Fruit fly (Drosophila melanogaster): ENCODE measurements around the gene CG32485.

Gene CG32485

DNA sequence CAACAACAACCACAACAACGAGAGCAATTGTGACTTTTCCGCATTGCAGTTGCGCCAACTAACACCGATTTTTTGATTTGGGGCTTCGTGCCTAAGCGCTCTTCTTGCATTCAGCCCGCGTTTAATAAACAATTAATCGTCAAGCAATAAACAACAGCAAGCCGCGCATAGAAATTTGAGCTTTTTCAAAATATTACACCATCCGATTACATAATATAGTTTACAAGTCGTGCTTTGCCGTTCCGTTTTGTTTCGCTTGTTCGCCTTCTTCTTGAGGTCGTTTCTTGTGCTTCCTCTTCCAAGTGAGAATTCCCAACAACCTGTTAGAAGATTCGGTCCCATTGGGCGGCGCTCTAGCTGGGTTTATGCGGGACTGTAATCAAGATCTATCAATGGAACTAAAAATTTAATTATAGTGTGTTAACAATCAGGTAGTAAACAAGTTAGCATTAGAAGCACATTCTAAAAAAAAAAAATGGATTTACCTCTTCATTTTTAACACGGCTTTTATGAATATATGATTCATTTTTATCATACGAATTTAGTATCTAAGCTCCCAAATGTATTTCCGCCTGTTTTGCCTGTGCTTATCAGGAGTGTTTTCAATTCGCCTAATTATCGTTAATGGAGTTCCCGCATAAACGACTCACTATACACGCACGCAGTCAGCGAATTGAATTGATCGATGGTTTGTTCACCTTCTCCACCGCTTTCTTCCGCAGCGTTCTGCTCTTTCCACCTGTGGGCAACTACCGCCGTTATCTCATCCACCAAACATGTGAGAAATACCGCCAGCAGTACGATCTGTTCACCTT is 14.1 kb upstream of the CG32485 start:
- TF ChIP-seq dysf (GFP tag; IDR thresholded peaks at IDR 0.05) (peak; percentile 82; the same call in 2 of the 3 replicates), H15 (GFP tag; IDR thresholded peaks at IDR 0.05) (peak; percentile 6; the same call in 1 of the 3 replicates), NFAT (GFP tag; IDR thresholded peaks at IDR 0.05) (peak; percentile 48; the same call in 1 of the 2 replicates), NC2α (GFP tag; optimal IDR thresholded peaks at IDR 0.05) (peak; percentile 27), tap (tag; optimal IDR thresholded peaks at IDR 0.05) (peak; percentile 49), insv (GFP tag; optimal IDR thresholded peaks at IDR 0.05) (peak in 1 of 2 experiments; percentile 60), CG11723 (GFP tag; optimal IDR thresholded peaks at IDR 0.05) (peak; percentile 77), CG18011 (GFP tag; optimal IDR thresholded peaks at IDR 0.05) (peak; percentile 60), ATbp (GFP tag; optimal IDR thresholded peaks at IDR 0.05) (peak; percentile 75), da (GFP tag; optimal IDR thresholded peaks at IDR 0.05) (peak; percentile 14), kay (GFP tag; optimal IDR thresholded peaks at IDR 0.05) (peak; percentile 60), CG3163 (GFP tag; optimal IDR thresholded peaks at IDR 0.05) (peak; percentile 42), Bgb (GFP tag; IDR thresholded peaks at IDR 0.05; ENCODE audit: partially characterized antibody) (no peak), fd64A (GFP tag; optimal IDR thresholded peaks at IDR 0.05) (peak; percentile 65), Chrac-16 (GFP tag; optimal IDR thresholded peaks at IDR 0.05) (peak; percentile 61), lola (GFP tag; optimal IDR thresholded peaks at IDR 0.05) (peak in 1 of 3 experiments; percentile 90), hth (optimal IDR thresholded peaks at IDR 0.05) (no peak), ro (GFP tag; IDR thresholded peaks at IDR 0.05) (0 out of 2 replicates have a peak, but pooled peaks have one; percentile 8), scrt (GFP tag; optimal IDR thresholded peaks at IDR 0.05) (peak; percentile 86), CTCF (GFP tag; optimal IDR thresholded peaks at IDR 0.05) (peak; percentile 27), Asciz (GFP tag; optimal IDR thresholded peaks at IDR 0.05) (peak; percentile 79), CG4854 (GFP tag; optimal IDR thresholded peaks at IDR 0.05) (peak; percentile 67), unpg (GFP tag; optimal IDR thresholded peaks at IDR 0.05) (peak; percentile 91), Usf (GFP tag; optimal IDR thresholded peaks at IDR 0.05) (peak; percentile 67), dati (GFP tag; IDR thresholded peaks at IDR 0.05) (no peak), CG17802 (tag; optimal IDR thresholded peaks at IDR 0.05) (peak; percentile 51), Antp (GFP tag; optimal IDR thresholded peaks at IDR 0.05) (peak; percentile 31), CG5953 (GFP tag; IDR thresholded peaks at IDR 0.05) (peak; percentile 71), Bdp1 (GFP tag; optimal IDR thresholded peaks at IDR 0.05) (peak; percentile 69), luna (GFP tag; optimal IDR thresholded peaks at IDR 0.05) (no peak), Drgx (GFP tag; IDR thresholded peaks at IDR 0.05) (peak; percentile 73), Sry-δ (GFP tag; optimal IDR thresholded peaks at IDR 0.05) (peak; percentile 43), Sox102F (GFP tag; optimal IDR thresholded peaks at IDR 0.05) (peak; percentile 78), lbe (GFP tag; optimal IDR thresholded peaks at IDR 0.05) (peak; percentile 57), twi (tag; optimal IDR thresholded peaks at IDR 0.05) (peak; percentile 77), CG8281 (tag; optimal IDR thresholded peaks at IDR 0.05) (peak; percentile 59), org-1 (GFP tag; optimal IDR thresholded peaks at IDR 0.05) (peak; percentile 82), dpn (GFP tag; optimal IDR thresholded peaks at IDR 0.05) (peak; percentile 78 to 79), crp (GFP tag; optimal IDR thresholded peaks at IDR 0.05) (peak in 1 of 2 experiments; percentile 25), pho (GFP tag; optimal IDR thresholded peaks at IDR 0.05) (peak; percentile 80), Dll (GFP tag; IDR thresholded peaks at IDR 0.05; ENCODE audit: partially characterized antibody) (0 out of 4 replicates have a peak, but pooled peaks have one; percentile 29), Rx (GFP tag; IDR thresholded peaks at IDR 0.05) (no peak), gt (GFP tag; IDR thresholded peaks at IDR 0.05) (no peak), Hr78 (GFP tag; optimal IDR thresholded peaks at IDR 0.05) (peak in 1 of 2 experiments; percentile 61), ash1 (GFP tag; optimal IDR thresholded peaks at IDR 0.05) (no peak), fru (optimal IDR thresholded peaks at IDR 0.05) (no peak), dimm (GFP tag; IDR thresholded peaks at IDR 0.05) (peak; percentile 61), Fer1 (GFP tag; optimal IDR thresholded peaks at IDR 0.05) (peak; percentile 93), cato (GFP tag; optimal IDR thresholded peaks at IDR 0.05; ENCODE audit: borderline replicate concordance) (peak; percentile 41)

All from whole organism, embryonic.